Worm (Caenorhabditis elegans) whole organism, L4 larva: Measurements from ENCODE around the gene tufm-1.

Experiments
- D1046.2 ChIP-seq: fragments of 200-800 bp; sonication (Bioruptor generic); IDR thresholded peaks from 2 replicates; pipeline ENCODE4 v1.3.6; 2022; ENCODE audit warnings: missing genetic modification characterization, missing compliant biosample characterization
- F26F4.8 ChIP-seq: fragments of 200-800 bp; sonication (Bioruptor generic); conservative IDR thresholded peaks from 2 replicates; pipeline ENCODE4 v1.3.6; 2022; ENCODE audit warnings: missing genetic modification characterization, missing compliant biosample characterization
- F37D6.2 ChIP-seq: sonication (generic microtip); optimal IDR thresholded peaks from 2 replicates; lab custom pipeline; 2016; ENCODE audit warnings: mild to moderate bottlenecking, missing genetic modification characterization, missing compliant biosample characterization
- F44E2.7 ChIP-seq: fragments of 200-800 bp; sonication (Bioruptor generic); IDR thresholded peaks from 2 replicates; pipeline ENCODE4 v2.1.2; 2022; ENCODE audit warnings: missing genetic modification characterization, missing compliant biosample characterization
- F49E8.2 ChIP-seq: sonication (generic microtip); optimal IDR thresholded peaks from 2 replicates; lab custom pipeline; 2016; ENCODE audit warnings: missing compliant biosample characterization, mild to moderate bottlenecking, missing genetic modification characterization, borderline replicate concordance
- R02D3.7 ChIP-seq: fragments of 150-350 bp; sonication (generic microtip); optimal IDR thresholded peaks from 3 replicates; lab custom pipeline; 2014; ENCODE audit warnings: missing biosample characterization, missing genetic modification characterization
- T20F7.1 ChIP-seq: fragments of 200-800 bp; sonication (Bioruptor generic); optimal IDR thresholded peaks from 2 replicates; lab custom pipeline; 2018; ENCODE audit warnings: mild to moderate bottlenecking, missing genetic modification characterization, missing compliant biosample characterization
- Y105C5A.15 ChIP-seq: fragments of 200-800 bp; sonication (Bioruptor generic); IDR thresholded peaks from 2 replicates; pipeline ENCODE4 v1.3.6; 2022; ENCODE audit warnings: missing genetic modification characterization, missing compliant biosample characterization
- Y48G9A.11 ChIP-seq: fragments of 200-800 bp; sonication (Bioruptor generic); IDR thresholded peaks from 2 replicates; pipeline ENCODE4 v1.3.6; 2022; ENCODE audit warnings: missing genetic modification reagents, missing genetic modification characterization, missing compliant biosample characterization
- Y5F2A.4 ChIP-seq: fragments of 200-800 bp; sonication (Bioruptor generic); optimal IDR thresholded peaks from 2 replicates; lab custom pipeline; 2018; ENCODE audit warnings: mild to moderate bottlenecking, missing genetic modification characterization, missing compliant biosample characterization
- Y75B8A.6 ChIP-seq: fragments of 200-800 bp; sonication (Bioruptor generic); IDR thresholded peaks from 2 replicates; pipeline ENCODE4 v1.3.6; 2022; ENCODE audit warnings: missing genetic modification reagents, missing genetic modification characterization, missing compliant biosample characterization
- aha-1 ChIP-seq: fragments of 150-350 bp; peaks from one replicate; lab custom pipeline; 2014; ENCODE audit warnings: missing biosample characterization, missing genetic modification characterization
- ama-1 ChIP-seq: fragments of 150-350 bp; optimal IDR thresholded peaks from 2 replicates; lab custom pipeline; 2014; ENCODE audit warnings: inconsistent platforms, mixed read lengths
- attf-4 ChIP-seq: sonication (generic microtip); optimal IDR thresholded peaks from 3 replicates; lab custom pipeline; 2017; ENCODE audit warnings: missing biosample characterization, missing genetic modification characterization
- ceh-32 ChIP-seq: sonication (generic microtip); optimal IDR thresholded peaks from 2 replicates; lab custom pipeline; 2016; ENCODE audit warnings: mild to moderate bottlenecking, missing genetic modification characterization, missing compliant biosample characterization; ENCODE audit not compliant: poor library complexity
- ceh-62 ChIP-seq: sonication (generic microtip); optimal IDR thresholded peaks from 2 replicates; lab custom pipeline; 2017; ENCODE audit warnings: missing biosample characterization, missing genetic modification characterization
- ces-1 ChIP-seq: fragments of 150-350 bp; sonication (generic microtip); optimal IDR thresholded peaks from 4 replicates; lab custom pipeline; 2014; ENCODE audit warnings: missing biosample characterization, missing genetic modification reagents, missing genetic modification characterization
- cey-2 ChIP-seq: sonication (generic microtip); optimal IDR thresholded peaks from 3 replicates; lab custom pipeline; 2017; ENCODE audit warnings: missing genetic modification characterization, mild to moderate bottlenecking, missing compliant biosample characterization, antibody characterized with exemption, borderline replicate concordance; ENCODE audit not compliant: insufficient read depth
- daf-8 ChIP-seq: fragments of 200-800 bp; sonication (Bioruptor generic); IDR thresholded peaks from 2 replicates; pipeline ENCODE4 v1.3.6; 2022; ENCODE audit warnings: missing genetic modification characterization, missing compliant biosample characterization
- dmd-9 ChIP-seq: fragments of 200-800 bp; sonication (Bioruptor generic); IDR thresholded peaks from 2 replicates; pipeline ENCODE4 v1.3.6; 2022; ENCODE audit warnings: missing genetic modification reagents, missing genetic modification characterization, missing compliant biosample characterization
- dpl-1 ChIP-seq: fragments of 150-350 bp; optimal IDR thresholded peaks from 2 replicates; lab custom pipeline; 2014; ENCODE audit warnings: missing biosample characterization, missing genetic modification reagents, missing genetic modification characterization
- duxl-1 ChIP-seq: sonication (generic microtip); optimal IDR thresholded peaks from 2 replicates; lab custom pipeline; 2016; ENCODE audit warnings: mild to moderate bottlenecking, missing genetic modification characterization, moderate library complexity, missing compliant biosample characterization; ENCODE audit not compliant: poor library complexity
- egl-43 ChIP-seq: fragments of 200-800 bp; sonication (Bioruptor generic); IDR thresholded peaks from 2 replicates; pipeline ENCODE4 v1.3.6; 2022; ENCODE audit warnings: missing genetic modification reagents, missing genetic modification characterization, missing compliant biosample characterization
- fkh-10 ChIP-seq: fragments of 150-350 bp; optimal IDR thresholded peaks from 2 replicates; lab custom pipeline; 2014; ENCODE audit warnings: missing biosample characterization, missing genetic modification reagents, missing genetic modification characterization
- gei-8 ChIP-seq: fragments of 200-800 bp; sonication (Bioruptor generic); optimal IDR thresholded peaks from 2 replicates; lab custom pipeline; 2018; ENCODE audit warnings: mild to moderate bottlenecking, missing genetic modification characterization, missing compliant biosample characterization
- hlh-11 ChIP-seq: fragments of 200-800 bp; sonication (Bioruptor generic); optimal IDR thresholded peaks from 2 replicates; lab custom pipeline; 2018; ENCODE audit warnings: mild to moderate bottlenecking, missing genetic modification characterization, missing compliant biosample characterization
- hlh-30 ChIP-seq: sonication (generic microtip); optimal IDR thresholded peaks from 2 replicates; lab custom pipeline; 2017; ENCODE audit warnings: antibody characterized with exemption, mild to moderate bottlenecking, missing genetic modification characterization, missing compliant biosample characterization; ENCODE audit not compliant: insufficient read depth
- hmg-1.1 ChIP-seq: fragments of 200-800 bp; sonication (Bioruptor generic); IDR thresholded peaks from 2 replicates; pipeline ENCODE4 v1.3.6; 2022; ENCODE audit warnings: missing genetic modification reagents, missing genetic modification characterization, missing compliant biosample characterization
- lin-13 ChIP-seq: fragments of 150-350 bp; optimal IDR thresholded peaks from 2 replicates; lab custom pipeline; 2014; ENCODE audit warnings: missing biosample characterization, missing genetic modification reagents, missing genetic modification characterization
- lin-29 ChIP-seq: fragments of 200-800 bp; sonication (Bioruptor generic); IDR thresholded peaks from 2 replicates; pipeline ENCODE4 v1.3.6; 2022; ENCODE audit warnings: missing genetic modification reagents, missing genetic modification characterization, missing compliant biosample characterization
- lin-38 ChIP-seq: fragments of 200-800 bp; sonication (Bioruptor generic); IDR thresholded peaks from 2 replicates; pipeline ENCODE4 v1.3.6; 2022; ENCODE audit warnings: missing genetic modification reagents, missing genetic modification characterization, missing compliant biosample characterization
- lin-39 ChIP-seq: fragments of 150-350 bp; optimal IDR thresholded peaks from 2 replicates; lab custom pipeline; 2014; ENCODE audit warnings: missing biosample characterization, missing genetic modification reagents, missing genetic modification characterization
- lsy-2 ChIP-seq, 2 experiments: fragments of 150-350 bp in 1 of 2; sonication (generic microtip) in 1 of 2; optimal IDR thresholded peaks; 2 replicates each; lab custom pipeline; 2014 to 2017; ENCODE audit warnings: missing biosample characterization in 2 of 2, missing genetic modification characterization in 2 of 2
- madf-5 ChIP-seq, 2 experiments: fragments of 200-800 bp; sonication (Bioruptor generic); IDR thresholded peaks; 2 replicates each; pipeline ENCODE4 v1.3.6; 2022; ENCODE audit warnings: missing compliant biosample characterization in 2 of 2, missing genetic modification characterization in 2 of 2
- mep-1 ChIP-seq: fragments of 150-350 bp; sonication (generic microtip); optimal IDR thresholded peaks from 3 replicates; lab custom pipeline; 2014; ENCODE audit warnings: missing biosample characterization, missing genetic modification characterization
- mes-2 ChIP-seq: sonication (generic microtip); optimal IDR thresholded peaks from 2 replicates; lab custom pipeline; 2016; ENCODE audit warnings: missing genotype, mild to moderate bottlenecking, missing genetic modification characterization, missing compliant biosample characterization; ENCODE audit not compliant: poor library complexity, severe bottlenecking
- mxl-2 ChIP-seq: fragments of 200-800 bp; sonication (Bioruptor generic); conservative IDR thresholded peaks from 2 replicates; pipeline ENCODE4 v1.3.6; 2022; ENCODE audit warnings: missing genetic modification reagents, missing genetic modification characterization, missing compliant biosample characterization
- mxl-3 ChIP-seq: fragments of 200-800 bp; sonication (Bioruptor generic); optimal IDR thresholded peaks from 2 replicates; lab custom pipeline; 2018; ENCODE audit warnings: mild to moderate bottlenecking, missing genetic modification characterization, missing compliant biosample characterization
- nhr-10 ChIP-seq: fragments of 150-350 bp; optimal IDR thresholded peaks from 2 replicates; lab custom pipeline; 2014; ENCODE audit warnings: missing biosample characterization, missing genetic modification characterization
- nhr-11 ChIP-seq: fragments of 150-350 bp; optimal IDR thresholded peaks from 2 replicates; lab custom pipeline; 2014; ENCODE audit warnings: missing biosample characterization, missing genetic modification characterization
- nhr-111 ChIP-seq: fragments of 200-800 bp; sonication (Bioruptor generic); optimal IDR thresholded peaks from 2 replicates; lab custom pipeline; 2018; ENCODE audit warnings: mild to moderate bottlenecking, missing genetic modification characterization, missing compliant biosample characterization
- nhr-237 ChIP-seq: sonication (generic microtip); optimal IDR thresholded peaks from 2 replicates; lab custom pipeline; 2017; ENCODE audit warnings: missing biosample characterization, missing genetic modification characterization
- nhr-6 ChIP-seq: fragments of 150-350 bp; optimal IDR thresholded peaks from 2 replicates; lab custom pipeline; 2014; ENCODE audit warnings: missing biosample characterization, missing genetic modification characterization
- snpc-1.2 ChIP-seq: fragments of 200-800 bp; sonication (Bioruptor generic); IDR thresholded peaks from 2 replicates; pipeline ENCODE4 v1.3.6; 2022; ENCODE audit warnings: missing genetic modification reagents, missing genetic modification characterization, missing compliant biosample characterization
- spr-1 ChIP-seq: sonication (generic microtip); optimal IDR thresholded peaks from 2 replicates; lab custom pipeline; 2016; ENCODE audit warnings: mild to moderate bottlenecking, missing genetic modification characterization, missing compliant biosample characterization
- unc-130 ChIP-seq: sonication (generic microtip); optimal IDR thresholded peaks from 2 replicates; lab custom pipeline; 2016; ENCODE audit warnings: missing genetic modification reagents, missing genetic modification characterization, missing compliant biosample characterization
- unc-39 ChIP-seq: sonication (generic microtip); optimal IDR thresholded peaks from 2 replicates; lab custom pipeline; 2017; ENCODE audit warnings: missing biosample characterization, missing genetic modification characterization
- zfp-2 ChIP-seq: sonication (generic microtip); optimal IDR thresholded peaks from 2 replicates; lab custom pipeline; 2016; ENCODE audit warnings: mild to moderate bottlenecking, missing genetic modification characterization, missing compliant biosample characterization
- zfp-3 ChIP-seq: fragments of 200-800 bp; sonication (Bioruptor generic); conservative IDR thresholded peaks from 2 replicates; pipeline ENCODE4 v1.3.6; 2022; ENCODE audit warnings: missing genetic modification reagents, missing genetic modification characterization, missing compliant biosample characterization
- zip-11 ChIP-seq: fragments of 200-800 bp; sonication (Bioruptor generic); IDR thresholded peaks from 2 replicates; pipeline ENCODE4 v1.3.6; 2022; ENCODE audit warnings: missing genetic modification characterization, missing compliant biosample characterization
- zip-2 ChIP-seq: fragments of 150-350 bp; optimal IDR thresholded peaks from 2 replicates; lab custom pipeline; 2014; ENCODE audit warnings: missing biosample characterization, missing genetic modification characterization
- ztf-11 ChIP-seq: fragments of 150-350 bp; optimal IDR thresholded peaks from 2 replicates; lab custom pipeline; 2014; ENCODE audit warnings: missing biosample characterization, missing genetic modification characterization
- ztf-7 ChIP-seq: fragments of 150-350 bp; optimal IDR thresholded peaks from 2 replicates; lab custom pipeline; 2014; ENCODE audit warnings: missing biosample characterization, missing genetic modification characterization

Gene tufm-1

ce11 chrIII:2780793-2781192 is 34.0 kb downstream of the tufm-1 start, which contains the start of gene Y71H2AM.6 (continued):
- TF ChIP-seq nhr-10 (tag; lab: Kevin White, UChicago) (no peak), dmd-9 (GFP tag; lab: Robert Waterston, UW) (no peak), F26F4.8 (no peak), T20F7.1 (GFP tag; lab: Kevin White, UChicago) (no peak), attf-4 (tag; lab: Kevin White, UChicago) (no peak), zip-11 (no peak), nhr-6 (tag; lab: Kevin White, UChicago) (no peak), ceh-62 (tag; lab: Kevin White, UChicago) (no peak), mep-1 (peak; percentile 28), Y75B8A.6 (GFP tag; lab: Robert Waterston, UW) (no peak), zfp-2 (tag; lab: Kevin White, UChicago) (no peak), mxl-2 (GFP tag; lab: Robert Waterston, UW) (no peak), unc-39 (tag; lab: Kevin White, UChicago) (no peak), F37D6.2 (tag; lab: Kevin White, UChicago) (no peak), Y5F2A.4 (GFP tag; lab: Kevin White, UChicago) (no peak), D1046.2 (GFP tag; lab: Robert Waterston, UW) (no peak), lin-13 (no peak), hlh-11 (tag; lab: Kevin White, UChicago) (peak; percentile 3), R02D3.7 (no peak), zfp-3 (GFP tag; lab: Robert Waterston, UW) (no peak), Y48G9A.11 (GFP tag; lab: Robert Waterston, UW) (no peak), lin-38 (GFP tag; lab: Robert Waterston, UW) (peak; percentile 73), ces-1 (no peak), madf-5 (GFP tag; IDR thresholded peaks at IDR 0.05; lab: Robert Waterston, UW) (no peak), hmg-1.1 (GFP tag; lab: Robert Waterston, UW) (0 out of 2 replicates have a peak, but pooled peaks have one; percentile 27), nhr-111 (GFP tag; lab: Kevin White, UChicago) (no peak), nhr-11 (tag; lab: Kevin White, UChicago) (no peak), F44E2.7 (GFP tag; lab: Robert Waterston, UW) (no peak), egl-43 (GFP tag; lab: Robert Waterston, UW) (no peak), ztf-7 (tag; lab: Kevin White, UChicago) (no peak), aha-1 (no peak), unc-130 (no peak), gei-8 (GFP tag; lab: Kevin White, UChicago) (no peak), F49E8.2 (tag; lab: Kevin White, UChicago) (no peak), nhr-237 (no peak), ceh-32 (tag; lab: Kevin White, UChicago) (no peak), ztf-11 (tag; lab: Kevin White, UChicago) (no peak), lin-29 (GFP tag; lab: Robert Waterston, UW) (no peak), snpc-1.2 (no peak), ama-1 (lab: Kevin White, UChicago) (no peak), fkh-10 (GFP tag; lab: Kevin White, UChicago) (peak; percentile 18), dpl-1 (GFP tag; lab: Kevin White, UChicago) (peak; percentile 76), duxl-1 (tag; lab: Kevin White, UChicago) (no peak), mes-2 (tag; lab: Kevin White, UChicago) (peak; percentile 66), cey-2 (tag; lab: Kevin White, UChicago) (no peak), lsy-2 (tag; optimal IDR thresholded peaks at IDR 0.05; lab: Kevin White, UChicago) (peak; percentile 90 to 99), mxl-3 (GFP tag; lab: Kevin White, UChicago) (no peak), spr-1 (tag; lab: Kevin White, UChicago) (no peak), daf-8 (GFP tag; lab: Robert Waterston, UW) (no peak), Y105C5A.15 (GFP tag; lab: Robert Waterston, UW) (no peak), zip-2 (tag; lab: Kevin White, UChicago) (no peak), lin-39 (no peak), hlh-30 (tag; lab: Kevin White, UChicago) (no peak)
